Worm (Caenorhabditis elegans) whole organism, L2 larva: Measurements from ENCODE around the gene C35D10.17.

ENCODE experiments used
- ZK546.5 ChIP-seq: sonication (generic microtip); optimal IDR thresholded peaks from 2 replicates; lab custom pipeline; 2017; ENCODE audit warnings: missing biosample characterization, missing genetic modification characterization
- alr-1 ChIP-seq: fragments of 150-350 bp; optimal IDR thresholded peaks from 2 replicates; lab custom pipeline; 2014; ENCODE audit warnings: missing biosample characterization, missing genetic modification characterization
- ceh-16 ChIP-seq: fragments of 150-350 bp; optimal IDR thresholded peaks from 2 replicates; lab custom pipeline; 2014; ENCODE audit warnings: missing biosample characterization, missing genetic modification characterization
- crh-2 ChIP-seq: sonication (generic microtip); optimal IDR thresholded peaks from 2 replicates; lab custom pipeline; 2017; ENCODE audit warnings: missing biosample characterization, missing genetic modification characterization
- nhr-77 ChIP-seq: fragments of 150-350 bp; optimal IDR thresholded peaks from 2 replicates; lab custom pipeline; 2014; ENCODE audit warnings: missing biosample characterization, missing genetic modification characterization
- snpc-4 ChIP-seq: fragments of 150-350 bp; optimal IDR thresholded peaks from 2 replicates; lab custom pipeline; 2014; ENCODE audit warnings: missing biosample characterization, missing genetic modification characterization

- TF ChIP-seq crh-2 (tag; lab: Kevin White, UChicago) (no peak), alr-1 (tag; lab: Kevin White, UChicago) (no peak), ZK546.5 (tag; lab: Kevin White, UChicago) (no peak), snpc-4 (tag; lab: Kevin White, UChicago) (no peak), ceh-16 (no peak), nhr-77 (tag; lab: Kevin White, UChicago) (no peak)
These were observed 49.6 kb upstream of the C35D10.17 start, which contains the start of gene F26A1.4 for ce11 chrIII:4817240-4817639.
